Worm (Caenorhabditis elegans): ENCODE measurements around the gene scl-5.

- TF ChIP-seq unc-62 (GFP tag; optimal IDR thresholded peaks at IDR 0.05) (no peak), lin-13 (tag; optimal IDR thresholded peaks at IDR 0.05) (peak; percentile 34), sptf-1 (tag; optimal IDR thresholded peaks at IDR 0.05) (no peak)
Measured at ce11 chrIV:13098652-13099051, 34.8 kb downstream of the scl-5 start, which contains the start of the genes dli-1, tin-9.2 and exos-4.1.
